Worm (Caenorhabditis elegans) whole organism, L2 larva: ENCODE measurements around the gene F49C12.4.

ENCODE experiments used
- R02D3.7 ChIP-seq: fragments of 150-350 bp; optimal IDR thresholded peaks from 2 replicates; lab custom pipeline; 2014; ENCODE audit warnings: missing biosample characterization, missing genetic modification characterization
- lin-39 ChIP-seq: fragments of 150-350 bp; optimal IDR thresholded peaks from 2 replicates; lab custom pipeline; 2014; ENCODE audit warnings: missing biosample characterization, missing genetic modification reagents, missing genetic modification characterization
- nhr-237 ChIP-seq: fragments of 150-350 bp; optimal IDR thresholded peaks from 2 replicates; lab custom pipeline; 2014; ENCODE audit warnings: missing biosample characterization, missing genetic modification characterization
- snpc-4 ChIP-seq: fragments of 150-350 bp; optimal IDR thresholded peaks from 2 replicates; lab custom pipeline; 2014; ENCODE audit warnings: missing biosample characterization, missing genetic modification characterization
- unc-62 ChIP-seq: fragments of 150-350 bp; optimal IDR thresholded peaks from 2 replicates; lab custom pipeline; 2014; ENCODE audit warnings: missing biosample characterization, missing genetic modification reagents, missing genetic modification characterization
- ztf-11 ChIP-seq: sonication (generic microtip); optimal IDR thresholded peaks from 2 replicates; lab custom pipeline; 2017; ENCODE audit warnings: missing biosample characterization, missing genetic modification characterization

- TF ChIP-seq ztf-11 (tag; lab: Kevin White, UChicago), result no peak
- no peak for TF ChIP-seq unc-62 (GFP tag; lab: Kevin White, UChicago)
- no peak for TF ChIP-seq R02D3.7 (tag; lab: Kevin White, UChicago)
- TF ChIP-seq snpc-4 (tag; lab: Kevin White, UChicago), result no peak
- no peak for TF ChIP-seq lin-39 (tag; lab: Kevin White, UChicago)
- TF ChIP-seq nhr-237 (tag; lab: Kevin White, UChicago), result no peak
Measured at ce11 chrIV:9339205-9339604, 35.3 kb upstream of the F49C12.4 start, which contains the start of gene T20D3.6.
